Fruit fly (Drosophila melanogaster) S2 (cell line): Measurements from ENCODE around the gene lcs.

ENCODE experiments used
- CG8478 ChIP-seq: fragments of >200 bp; optimal IDR thresholded peaks from 2 replicates; lab custom pipeline; 2018
- CTCF ChIP-seq, 2 experiments: fragments of >200 bp; optimal IDR thresholded peaks; 2 replicates each; lab custom pipeline; 2018

lcs gene

dm6 chrX:21396860-21397459, at the start of gene lcs:
TSS of gene lcs (minus strand) at chrX:21397316.
- TF ChIP-seq CG8478 (lab: Kevin White, UChicago) = no peak
- TF ChIP-seq CTCF (optimal IDR thresholded peaks at IDR 0.05; lab: Kevin White, UChicago) = no peak

dm6 chrX:21440687-21441086, 43.6 kb upstream of the lcs start:
- TF ChIP-seq CTCF (optimal IDR thresholded peaks at IDR 0.05; lab: Kevin White, UChicago) = no peak
- no peak for TF ChIP-seq CG8478 (lab: Kevin White, UChicago)

- TF ChIP-seq CTCF (optimal IDR thresholded peaks at IDR 0.05; lab: Kevin White, UChicago) = no peak
- TF ChIP-seq CG8478 (lab: Kevin White, UChicago) = no peak
Observed at dm6 chrX:21429156-21429555, 32.0 kb upstream of the lcs start, which contains the start of gene CG10918. TSS of gene CG10918 (minus strand) at chrX:21429256.

dm6 chrX:21402672-21403071, 5.6 kb upstream of the lcs start, which contains the start of gene whe:
TSS of gene whe (minus strand) at chrX:21402772.
- TF ChIP-seq CG8478 (lab: Kevin White, UChicago) (no peak), CTCF (optimal IDR thresholded peaks at IDR 0.05; lab: Kevin White, UChicago) (no peak)

dm6 chrX:21388734-21389133, 8.4 kb downstream of the lcs start, which contains the start of gene mst:
TSS of gene mst (plus strand) at chrX:21388977.
- TF ChIP-seq CG8478 (lab: Kevin White, UChicago) = no peak
- no peak for TF ChIP-seq CTCF (optimal IDR thresholded peaks at IDR 0.05; lab: Kevin White, UChicago)

dm6 chrX:21387695-21388094, 9.4 kb downstream of the lcs start, which contains the start of gene Ddx56:
TSS of gene Ddx56 (minus strand) at chrX:21387946.
- TF ChIP-seq CG8478 (lab: Kevin White, UChicago) (no peak), CTCF (optimal IDR thresholded peaks at IDR 0.05; lab: Kevin White, UChicago) (no peak)

- no peak for TF ChIP-seq CG8478 (lab: Kevin White, UChicago)
- no peak for TF ChIP-seq CTCF (optimal IDR thresholded peaks at IDR 0.05; lab: Kevin White, UChicago)
Observed at dm6 chrX:21378344-21378882, 18.7 kb downstream of the lcs start.

dm6 chrX:21375595-21376047, 21.5 kb downstream of the lcs start:
- no peak for TF ChIP-seq CTCF (optimal IDR thresholded peaks at IDR 0.05; lab: Kevin White, UChicago)
- TF ChIP-seq CG8478 (lab: Kevin White, UChicago) = no peak

dm6 chrX:21373659-21374426, 23.3 kb downstream of the lcs start, which contains the start of gene slgA:
TSS of gene slgA (plus strand) at chrX:21374002.
- TF ChIP-seq CG8478 (lab: Kevin White, UChicago) (no peak), CTCF (optimal IDR thresholded peaks at IDR 0.05; lab: Kevin White, UChicago) (no peak)

- TF ChIP-seq CTCF (optimal IDR thresholded peaks at IDR 0.05; lab: Kevin White, UChicago) (no peak), CG8478 (lab: Kevin White, UChicago) (no peak)
Observed at dm6 chrX:21369149-21369988, 27.7 kb downstream of the lcs start.

dm6 chrX:21368410-21368918, 28.7 kb downstream of the lcs start:
- TF ChIP-seq CG8478 (lab: Kevin White, UChicago) = no peak
- TF ChIP-seq CTCF (optimal IDR thresholded peaks at IDR 0.05; lab: Kevin White, UChicago) = no peak

- TF ChIP-seq CG8478 (lab: Kevin White, UChicago) = no peak
- TF ChIP-seq CTCF (optimal IDR thresholded peaks at IDR 0.05; lab: Kevin White, UChicago) = no peak
Observed at dm6 chrX:21367363-21368072, 29.6 kb downstream of the lcs start.

dm6 chrX:21366311-21366990, 30.7 kb downstream of the lcs start:
- TF ChIP-seq CG8478 (lab: Kevin White, UChicago) (no peak), CTCF (optimal IDR thresholded peaks at IDR 0.05; lab: Kevin White, UChicago) (no peak)
